Worm (Caenorhabditis elegans): ENCODE data around the gene B0034.4.

DNA sequence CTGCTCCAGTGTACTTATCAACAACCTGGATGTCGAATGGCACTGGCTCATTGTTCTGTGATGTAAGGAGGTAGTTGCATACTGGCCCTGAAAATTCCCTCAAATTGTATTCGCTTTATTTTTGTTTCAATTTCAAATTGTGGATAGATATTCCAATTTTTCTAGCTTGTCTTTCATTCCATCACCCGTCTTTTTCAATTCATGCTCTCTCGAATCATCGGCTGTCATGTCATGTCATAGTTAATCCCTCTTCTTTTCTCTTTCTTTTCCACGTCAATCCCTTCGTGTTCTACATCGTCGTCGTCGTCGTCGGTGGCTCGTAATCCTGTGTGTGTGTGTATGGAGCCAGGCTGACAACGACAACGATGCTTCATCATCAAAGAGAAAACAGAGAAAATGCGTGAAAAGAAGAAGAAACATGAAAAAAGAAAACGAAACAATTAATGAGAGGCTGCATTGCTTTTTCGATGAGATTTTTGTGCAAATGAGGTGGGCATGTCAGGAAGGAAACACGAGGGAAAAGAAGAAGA, 13.6 kb downstream of the B0034.4 start:
- TF ChIP-seq ama-1 (optimal IDR thresholded peaks at IDR 0.05) (no peak), pes-1 (GFP tag; IDR thresholded peaks at IDR 0.05) (no peak), ceh-36 (tag; optimal IDR thresholded peaks at IDR 0.05) (peak; percentile 19)
